Fruit fly (Drosophila melanogaster) whole organism, pupa: Measurements from ENCODE around the gene GlcAT-I.

Source experiments
- CG9948 ChIP-seq: fragments of 200-800 bp; sonication (Bioruptor generic); optimal IDR thresholded peaks from 2 replicates; lab custom pipeline; 2018; ENCODE audit warnings: missing biosample characterization, mild to moderate bottlenecking, missing genetic modification characterization, moderate library complexity
- D1 ChIP-seq: fragments of 200-800 bp; sonication (Bioruptor generic); optimal IDR thresholded peaks from 2 replicates; lab custom pipeline; 2018; ENCODE audit warnings: missing biosample characterization, mild to moderate bottlenecking, missing genetic modification characterization, moderate library complexity
- EcR ChIP-seq: fragments of 200-800 bp; sonication (Bioruptor generic); optimal IDR thresholded peaks from 3 replicates; lab custom pipeline; 2019; ENCODE audit warnings: missing biosample characterization, missing genetic modification characterization, mild to moderate bottlenecking, moderate library complexity, missing genetic modification reagents
- Pif1A ChIP-seq: fragments of 200-800 bp; sonication (Bioruptor generic); optimal IDR thresholded peaks from 3 replicates; lab custom pipeline; 2016; ENCODE audit warnings: missing biosample characterization, missing genetic modification characterization
- gl ChIP-seq: fragments of 200-800 bp; sonication (Bioruptor generic); optimal IDR thresholded peaks from 2 replicates; lab custom pipeline; 2018; ENCODE audit warnings: missing biosample characterization, mild to moderate bottlenecking, missing genetic modification characterization

dm6 chrX:4104132-4104531 is 26.9 kb upstream of the GlcAT-I start, which contains the start of the genes Xpac and brn:
- TF ChIP-seq EcR: no peak
- TF ChIP-seq gl (tag; lab: Kevin White, UChicago): no peak
- TF ChIP-seq CG9948: no peak
- no peak for TF ChIP-seq D1 (tag; lab: Kevin White, UChicago)
- TF ChIP-seq Pif1A (GFP tag; lab: Kevin White, UChicago): no peak
